Worm (Caenorhabditis elegans) whole organism, late embryonic: Measurements from ENCODE around the gene acs-17.

Experiments used
- T23F11.4 ChIP-seq: fragments of 200-800 bp; sonication (Bioruptor generic); optimal IDR thresholded peaks from 2 replicates; lab custom pipeline; 2018; ENCODE audit warnings: mild to moderate bottlenecking, missing genetic modification characterization, missing compliant biosample characterization
- ama-1 ChIP-seq: fragments of 150-350 bp; optimal IDR thresholded peaks from 2 replicates; lab custom pipeline; 2014
- ceh-6 ChIP-seq: fragments of 200-800 bp; sonication (Bioruptor generic); optimal IDR thresholded peaks from 2 replicates; lab custom pipeline; 2018; ENCODE audit warnings: mild to moderate bottlenecking, missing genetic modification characterization, missing compliant biosample characterization
- che-1 ChIP-seq: sonication (generic microtip); optimal IDR thresholded peaks from 2 replicates; lab custom pipeline; 2016; ENCODE audit warnings: mild to moderate bottlenecking, missing genetic modification characterization, missing compliant biosample characterization
- ets-4 ChIP-seq: sonication (generic microtip); optimal IDR thresholded peaks from 2 replicates; lab custom pipeline; 2016; ENCODE audit warnings: missing genetic modification characterization, missing compliant biosample characterization
- hlh-30 ChIP-seq: sonication (generic microtip); optimal IDR thresholded peaks from 2 replicates; lab custom pipeline; 2017; ENCODE audit warnings: antibody characterized with exemption, missing genetic modification characterization, missing compliant biosample characterization; ENCODE audit not compliant: insufficient read depth
- nhr-11 ChIP-seq: fragments of 150-350 bp; optimal IDR thresholded peaks from 2 replicates; lab custom pipeline; 2014; ENCODE audit warnings: missing biosample characterization, missing genetic modification characterization
- pax-1 ChIP-seq: fragments of 150-350 bp; optimal IDR thresholded peaks from 2 replicates; lab custom pipeline; 2014; ENCODE audit warnings: missing biosample characterization, missing genetic modification characterization
- sox-2 ChIP-seq: fragments of 200-800 bp; sonication (Bioruptor generic); IDR thresholded peaks from 2 replicates; pipeline ENCODE4 v1.3.6; 2022; ENCODE audit warnings: missing genetic modification reagents, missing genetic modification characterization, missing compliant biosample characterization
- unc-55 ChIP-seq: sonication (generic microtip); optimal IDR thresholded peaks from 2 replicates; lab custom pipeline; 2017; ENCODE audit warnings: missing biosample characterization, missing genetic modification reagents, missing genetic modification characterization

- TF ChIP-seq pax-1 (tag; lab: Kevin White, UChicago) (no peak), unc-55 (GFP tag; lab: Kevin White, UChicago) (no peak), ama-1 (lab: Kevin White, UChicago) (no peak), ets-4 (tag; lab: Kevin White, UChicago) (no peak), T23F11.4 (GFP tag; lab: Kevin White, UChicago) (no peak), che-1 (tag; lab: Kevin White, UChicago) (no peak), sox-2 (no peak), ceh-6 (GFP tag; lab: Kevin White, UChicago) (no peak), hlh-30 (no peak), nhr-11 (no peak)
Observed at ce11 chrX:5975726-5976125, 31.4 kb upstream of the acs-17 start.
